Worm (Caenorhabditis elegans) whole organism, L1 larva: Measurements from ENCODE around the gene F56D2.5.

Experiments used
- C04F5.9 ChIP-seq: sonication (generic microtip); optimal IDR thresholded peaks from 2 replicates; lab custom pipeline; 2016; ENCODE audit warnings: missing genetic modification characterization, missing compliant biosample characterization
- C34B4.2 ChIP-seq: sonication (generic microtip); optimal IDR thresholded peaks from 2 replicates; lab custom pipeline; 2017; ENCODE audit warnings: mild to moderate bottlenecking, missing genetic modification characterization, missing compliant biosample characterization
- alr-1 ChIP-seq: fragments of 200-800 bp; sonication (Bioruptor generic); optimal IDR thresholded peaks from 2 replicates; lab custom pipeline; 2018; ENCODE audit warnings: borderline replicate concordance, mild to moderate bottlenecking, missing genetic modification characterization, missing compliant biosample characterization
- aly-2 ChIP-seq: fragments of 150-350 bp; optimal IDR thresholded peaks from 2 replicates; lab custom pipeline; 2014; ENCODE audit warnings: missing biosample characterization, missing genetic modification characterization
- blmp-1 ChIP-seq: fragments of 150-350 bp; optimal IDR thresholded peaks from 2 replicates; lab custom pipeline; 2014; ENCODE audit warnings: missing biosample characterization, missing genetic modification characterization
- ceh-63 ChIP-seq: fragments of 200-800 bp; sonication (Bioruptor generic); optimal IDR thresholded peaks from 2 replicates; lab custom pipeline; 2018; ENCODE audit warnings: mild to moderate bottlenecking, missing genetic modification characterization, missing compliant biosample characterization
- ceh-8 ChIP-seq: fragments of 200-800 bp; sonication (Bioruptor generic); optimal IDR thresholded peaks from 2 replicates; lab custom pipeline; 2018; ENCODE audit warnings: mild to moderate bottlenecking, missing genetic modification characterization, moderate library complexity, missing compliant biosample characterization
- ceh-82 ChIP-seq, 3 experiments: fragments of 150-350 bp in 1 of 3; sonication (generic microtip) in 2 of 3; optimal IDR thresholded peaks; 2 replicates each; lab custom pipeline; 2014 to 2017; ENCODE audit warnings: missing biosample characterization in 3 of 3, missing genetic modification characterization in 3 of 3
- ceh-88 ChIP-seq: fragments of 200-800 bp; sonication (Bioruptor generic); IDR thresholded peaks from 2 replicates; pipeline ENCODE4 v1.3.6; 2022; ENCODE audit warnings: missing genetic modification characterization, missing compliant biosample characterization
- ceh-90 ChIP-seq: sonication (generic microtip); optimal IDR thresholded peaks from 2 replicates; lab custom pipeline; 2016; ENCODE audit warnings: missing genetic modification characterization, missing compliant biosample characterization
- ces-1 ChIP-seq: fragments of 150-350 bp; optimal IDR thresholded peaks from 2 replicates; lab custom pipeline; 2014; ENCODE audit warnings: missing biosample characterization, missing genetic modification reagents, missing genetic modification characterization
- dpl-1 ChIP-seq, 3 experiments: fragments of 150-350 bp in 2 of 3; sonication (generic microtip) in 1 of 3; optimal IDR thresholded peaks; 2 replicates each; lab custom pipeline; 2014 to 2017; ENCODE audit warnings: missing biosample characterization in 3 of 3, missing genetic modification characterization in 3 of 3, missing genetic modification reagents in 3 of 3
- dsc-1 ChIP-seq: sonication (generic microtip); optimal IDR thresholded peaks from 2 replicates; lab custom pipeline; 2016; ENCODE audit warnings: mild to moderate bottlenecking, missing genetic modification characterization, missing compliant biosample characterization
- efl-1 ChIP-seq, 4 experiments: fragments of 150-350 bp; optimal IDR thresholded peaks in 3 of 4; peaks in 1 of 4; 1 replicate in 1 of 4; 2 replicates in 3 of 4; lab custom pipeline; 2014; ENCODE audit warnings: missing biosample characterization in 2 of 4, missing genetic modification characterization in 2 of 4, missing genetic modification reagents in 2 of 4
- egl-13 ChIP-seq: sonication (generic microtip); optimal IDR thresholded peaks from 2 replicates; lab custom pipeline; 2016; ENCODE audit warnings: missing genotype, missing genetic modification reagents, missing genetic modification characterization, missing compliant biosample characterization
- egl-27 ChIP-seq, 2 experiments: fragments of 150-350 bp in 1 of 2; sonication (generic microtip); optimal IDR thresholded peaks; 3 replicates each; lab custom pipeline; 2017 to 2018; ENCODE audit warnings: missing biosample characterization in 2 of 2, missing genetic modification characterization in 2 of 2, missing genetic modification reagents in 2 of 2
- fkh-10 ChIP-seq: sonication (generic microtip); optimal IDR thresholded peaks from 2 replicates; lab custom pipeline; 2017; ENCODE audit warnings: missing biosample characterization, missing genetic modification reagents, missing genetic modification characterization
- grh-1 ChIP-seq: fragments of 200-800 bp; sonication (Bioruptor generic); IDR thresholded peaks from 2 replicates; pipeline ENCODE4 v1.3.6; 2022; ENCODE audit warnings: missing genetic modification reagents, missing genetic modification characterization, missing compliant biosample characterization
- hlh-17 ChIP-seq: fragments of 200-800 bp; sonication (Bioruptor generic); optimal IDR thresholded peaks from 2 replicates; lab custom pipeline; 2018; ENCODE audit warnings: missing genetic modification characterization, mild to moderate bottlenecking, missing compliant biosample characterization, moderate library complexity, borderline replicate concordance
- hlh-4 ChIP-seq: sonication (generic microtip); optimal IDR thresholded peaks from 2 replicates; lab custom pipeline; 2016; ENCODE audit warnings: mild to moderate bottlenecking, missing genetic modification characterization, missing compliant biosample characterization
- hpl-2 ChIP-seq: fragments of 150-350 bp; optimal IDR thresholded peaks from 2 replicates; lab custom pipeline; 2014; ENCODE audit warnings: missing biosample characterization, missing genetic modification reagents, missing genetic modification characterization
- isw-1 ChIP-seq: fragments of 200-800 bp; sonication (Bioruptor generic); IDR thresholded peaks from 2 replicates; pipeline ENCODE4 v1.3.6; 2022; ENCODE audit warnings: missing genetic modification characterization, missing compliant biosample characterization
- jun-1 ChIP-seq: fragments of 150-350 bp; optimal IDR thresholded peaks from 2 replicates; lab custom pipeline; 2014; ENCODE audit warnings: missing biosample characterization, missing genetic modification reagents, missing genetic modification characterization
- lin-14 ChIP-seq: fragments of 200-800 bp; sonication (Bioruptor generic); optimal IDR thresholded peaks from 2 replicates; lab custom pipeline; 2018; ENCODE audit warnings: mild to moderate bottlenecking, missing genetic modification characterization, moderate library complexity, missing compliant biosample characterization
- lin-15B ChIP-seq: fragments of 150-350 bp; sonication (generic microtip); optimal IDR thresholded peaks from 3 replicates; lab custom pipeline; 2014; ENCODE audit warnings: missing biosample characterization, missing genetic modification characterization
- lin-35 ChIP-seq, 2 experiments: fragments of 150-350 bp; optimal IDR thresholded peaks; 2 replicates each; lab custom pipeline; 2014; ENCODE audit warnings: missing biosample characterization in 2 of 2, missing genetic modification characterization in 2 of 2, missing genetic modification reagents in 2 of 2
- lin-39 ChIP-seq: fragments of 150-350 bp; optimal IDR thresholded peaks from 2 replicates; lab custom pipeline; 2014; ENCODE audit warnings: missing biosample characterization, missing genetic modification reagents, missing genetic modification characterization
- lir-3 ChIP-seq: sonication (generic microtip); optimal IDR thresholded peaks from 2 replicates; lab custom pipeline; 2016; ENCODE audit warnings: mild to moderate bottlenecking, missing genetic modification characterization, moderate library complexity, missing compliant biosample characterization; ENCODE audit not compliant: poor library complexity
- lsy-2 ChIP-seq, 2 experiments: fragments of 150-350 bp; optimal IDR thresholded peaks; 2 replicates each; lab custom pipeline; 2014; ENCODE audit warnings: missing biosample characterization in 2 of 2, missing genetic modification characterization in 2 of 2
- mdl-1 ChIP-seq, 2 experiments: fragments of 150-350 bp; optimal IDR thresholded peaks; 2 replicates each; lab custom pipeline; 2014 to 2017; ENCODE audit warnings: missing biosample characterization in 2 of 2, missing genetic modification characterization in 2 of 2, inconsistent platforms in 1 of 2
- nhr-11 ChIP-seq: fragments of 150-350 bp; optimal IDR thresholded peaks from 2 replicates; lab custom pipeline; 2014; ENCODE audit warnings: missing biosample characterization, missing genetic modification characterization
- nhr-19 ChIP-seq: fragments of 200-800 bp; sonication (Bioruptor generic); conservative IDR thresholded peaks from 2 replicates; pipeline ENCODE4 v1.3.6; 2022; ENCODE audit warnings: missing genetic modification characterization, missing compliant biosample characterization
- nhr-237 ChIP-seq: fragments of 150-350 bp; optimal IDR thresholded peaks from 2 replicates; lab custom pipeline; 2014; ENCODE audit warnings: missing biosample characterization, missing genetic modification characterization
- nhr-47 ChIP-seq: sonication (generic microtip); optimal IDR thresholded peaks from 2 replicates; lab custom pipeline; 2016; ENCODE audit warnings: mild to moderate bottlenecking, missing genetic modification characterization, moderate library complexity, missing compliant biosample characterization
- nhr-76 ChIP-seq: sonication (generic microtip); optimal IDR thresholded peaks from 2 replicates; lab custom pipeline; 2017; ENCODE audit warnings: missing biosample characterization, missing genetic modification characterization
- nhr-85 ChIP-seq: sonication (generic microtip); peaks from one replicate; lab custom pipeline; 2016; ENCODE audit warnings: missing genetic modification characterization, inconsistent platforms, missing compliant biosample characterization
- pag-3 ChIP-seq: sonication (generic microtip); optimal IDR thresholded peaks from 2 replicates; lab custom pipeline; 2017; ENCODE audit warnings: missing genetic modification characterization, mild to moderate bottlenecking, missing compliant biosample characterization, antibody characterized with exemption, borderline replicate concordance; ENCODE audit not compliant: insufficient read depth
- pax-3 ChIP-seq: fragments of 200-800 bp; sonication (Bioruptor generic); optimal IDR thresholded peaks from 2 replicates; lab custom pipeline; 2018; ENCODE audit warnings: mild to moderate bottlenecking, missing genetic modification characterization, moderate library complexity, missing compliant biosample characterization
- pqm-1 ChIP-seq: sonication (generic microtip); optimal IDR thresholded peaks from 3 replicates; lab custom pipeline; 2017; ENCODE audit warnings: missing biosample characterization, missing genetic modification characterization
- snpc-4 ChIP-seq: fragments of 150-350 bp; optimal IDR thresholded peaks from 2 replicates; lab custom pipeline; 2014; ENCODE audit warnings: missing biosample characterization, missing genetic modification characterization
- sox-4 ChIP-seq: sonication (generic microtip); optimal IDR thresholded peaks from 2 replicates; lab custom pipeline; 2016; ENCODE audit warnings: missing genetic modification characterization, missing compliant biosample characterization
- sup-37 ChIP-seq: fragments of 200-800 bp; sonication (Bioruptor generic); optimal IDR thresholded peaks from 2 replicates; lab custom pipeline; 2018; ENCODE audit warnings: mild to moderate bottlenecking, missing genetic modification characterization, missing compliant biosample characterization
- unc-86 ChIP-seq: sonication (generic microtip); optimal IDR thresholded peaks from 2 replicates; lab custom pipeline; 2016; ENCODE audit warnings: missing genetic modification characterization, missing compliant biosample characterization
- unc-98 ChIP-seq: fragments of 200-800 bp; sonication (Bioruptor generic); IDR thresholded peaks from 2 replicates; pipeline ENCODE4 v1.3.6; 2022; ENCODE audit warnings: missing genetic modification characterization, missing compliant biosample characterization
- xbp-1 ChIP-seq: sonication (generic microtip); optimal IDR thresholded peaks from 2 replicates; lab custom pipeline; 2016; ENCODE audit warnings: missing genetic modification characterization, missing compliant biosample characterization
- zag-1 ChIP-seq: fragments of 150-350 bp; optimal IDR thresholded peaks from 2 replicates; lab custom pipeline; 2014; ENCODE audit warnings: missing biosample characterization, missing genetic modification characterization
- ztf-11 ChIP-seq, 2 experiments: sonication (generic microtip); optimal IDR thresholded peaks; 2 replicates each; lab custom pipeline; 2016 to 2017; ENCODE audit warnings: missing genetic modification characterization in 2 of 2, missing biosample characterization in 1 of 2, missing compliant biosample characterization in 1 of 2

Gene F56D2.5

DNA sequence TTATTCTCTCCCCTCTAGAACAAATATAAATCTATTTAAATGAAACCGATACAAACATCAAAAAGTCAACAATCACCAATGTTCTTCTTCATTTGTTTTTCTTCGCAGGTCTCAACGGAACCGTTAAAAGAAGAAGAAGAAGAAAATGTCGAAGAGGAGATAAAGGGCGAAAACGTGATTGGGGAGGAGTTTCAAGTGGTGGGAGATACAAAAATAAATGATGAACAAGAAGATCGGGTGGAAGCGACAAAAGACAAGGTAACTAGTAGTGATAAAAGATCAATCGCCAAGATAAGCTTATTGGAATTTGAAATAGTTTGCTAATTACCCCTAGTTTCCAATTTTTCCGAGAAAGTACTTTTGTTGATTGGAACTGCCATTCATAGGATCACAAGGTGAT, 31.0 kb downstream of the F56D2.5 start (continued):
- TF ChIP-seq blmp-1 (tag; lab: Kevin White, UChicago): peak; percentile 65

- TF ChIP-seq egl-27 (tag; optimal IDR thresholded peaks at IDR 0.05; lab: Kevin White, UChicago) (no peak), efl-1 (optimal IDR thresholded peaks at IDR 0.05; lab: Kevin White, UChicago) (no peak), efl-1 (GFP tag; optimal IDR thresholded peaks at IDR 0.05 in 1 of 2; lab: Kevin White, UChicago) (peak in 1 of 2 experiments; percentile 56), C04F5.9 (tag; lab: Kevin White, UChicago) (no peak), lin-35 (GFP tag; optimal IDR thresholded peaks at IDR 0.05; lab: Kevin White, UChicago) (no peak), nhr-85 (tag; lab: Kevin White, UChicago) (peak; percentile 45)
Measured at ce11 chrIII:5546730-5547129, 34.5 kb downstream of the F56D2.5 start, which contains the start of gene F09F7.5. Gene F09F7.5, plus strand, starts transcription at chrIII:5546987.

DNA sequence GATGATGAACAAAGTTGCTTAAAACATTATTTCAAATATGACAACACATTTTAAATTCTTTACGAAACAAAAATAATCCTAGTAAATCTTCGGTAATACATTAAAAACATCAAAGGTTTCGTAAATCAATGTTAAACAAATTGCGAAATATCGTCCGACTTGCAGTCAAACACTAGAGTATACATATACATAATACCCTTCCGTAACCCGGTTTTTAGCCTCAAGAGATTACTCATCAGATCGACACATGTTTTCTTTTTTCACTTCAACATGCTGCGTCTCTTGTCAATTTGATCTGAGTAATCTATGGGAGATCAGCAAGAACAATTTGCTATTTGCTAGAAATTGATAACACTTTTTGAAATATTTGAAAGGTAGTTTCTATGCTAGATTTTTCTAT, 34.9 kb downstream of the F56D2.5 start:
- TF ChIP-seq C34B4.2 (tag; lab: Kevin White, UChicago) (no peak), egl-27 (tag; optimal IDR thresholded peaks at IDR 0.05; lab: Kevin White, UChicago) (no peak), isw-1 (GFP tag; lab: Robert Waterston, UW) (no peak), lsy-2 (tag; optimal IDR thresholded peaks at IDR 0.05; lab: Kevin White, UChicago) (peak in 1 of 2 experiments; percentile 13), aly-2 (tag; lab: Kevin White, UChicago) (no peak), sox-4 (no peak), snpc-4 (tag; lab: Kevin White, UChicago) (no peak), hlh-4 (no peak), unc-86 (tag; lab: Kevin White, UChicago) (no peak), dpl-1 (GFP tag; optimal IDR thresholded peaks at IDR 0.05; lab: Kevin White, UChicago) (peak in 1 of 3 experiments; percentile 9), C04F5.9 (tag; lab: Kevin White, UChicago) (no peak), nhr-11 (tag; lab: Kevin White, UChicago) (no peak), lin-15B (tag; lab: Kevin White, UChicago) (no peak), hpl-2 (GFP tag; lab: Kevin White, UChicago) (no peak), mdl-1 (tag; optimal IDR thresholded peaks at IDR 0.05; lab: Kevin White, UChicago) (no peak), alr-1 (tag; lab: Kevin White, UChicago) (no peak), ces-1 (GFP tag; lab: Kevin White, UChicago) (no peak), lin-39 (tag; lab: Kevin White, UChicago) (no peak), pqm-1 (tag; lab: Kevin White, UChicago) (no peak), ceh-82 (tag; optimal IDR thresholded peaks at IDR 0.05; lab: Kevin White, UChicago) (no peak), fkh-10 (GFP tag; lab: Kevin White, UChicago) (no peak), jun-1 (tag; lab: Kevin White, UChicago) (no peak), ztf-11 (tag; optimal IDR thresholded peaks at IDR 0.05; lab: Kevin White, UChicago) (no peak), efl-1 (optimal IDR thresholded peaks at IDR 0.05; lab: Kevin White, UChicago) (no peak), efl-1 (GFP tag; optimal IDR thresholded peaks at IDR 0.05 in 1 of 2; lab: Kevin White, UChicago) (peak in 1 of 2 experiments; percentile 1), dsc-1 (tag; lab: Kevin White, UChicago) (no peak), unc-98 (GFP tag; lab: Robert Waterston, UW) (no peak), pag-3 (tag; lab: Kevin White, UChicago) (no peak), pax-3 (tag; lab: Kevin White, UChicago) (no peak), nhr-76 (tag; lab: Kevin White, UChicago) (no peak), grh-1 (GFP tag; lab: Robert Waterston, UW) (no peak), xbp-1 (tag; lab: Kevin White, UChicago) (no peak), lir-3 (tag; lab: Kevin White, UChicago) (no peak), ceh-63 (no peak), blmp-1 (tag; lab: Kevin White, UChicago) (peak; percentile 23), sup-37 (no peak), ceh-8 (GFP tag; lab: Kevin White, UChicago) (no peak), lin-14 (GFP tag; lab: Kevin White, UChicago) (peak; percentile 22), nhr-237 (no peak), nhr-19 (GFP tag; lab: Robert Waterston, UW) (no peak), ceh-88 (GFP tag; lab: Robert Waterston, UW) (no peak), egl-13 (tag; lab: Kevin White, UChicago) (no peak), hlh-17 (GFP tag; lab: Kevin White, UChicago) (no peak), ceh-90 (tag; lab: Kevin White, UChicago) (no peak), nhr-47 (tag; lab: Kevin White, UChicago) (no peak), zag-1 (tag; lab: Kevin White, UChicago) (no peak)
